Worm (Caenorhabditis elegans): ENCODE measurements around the gene fbxa-105.

The fbxa-105 gene

DNA sequence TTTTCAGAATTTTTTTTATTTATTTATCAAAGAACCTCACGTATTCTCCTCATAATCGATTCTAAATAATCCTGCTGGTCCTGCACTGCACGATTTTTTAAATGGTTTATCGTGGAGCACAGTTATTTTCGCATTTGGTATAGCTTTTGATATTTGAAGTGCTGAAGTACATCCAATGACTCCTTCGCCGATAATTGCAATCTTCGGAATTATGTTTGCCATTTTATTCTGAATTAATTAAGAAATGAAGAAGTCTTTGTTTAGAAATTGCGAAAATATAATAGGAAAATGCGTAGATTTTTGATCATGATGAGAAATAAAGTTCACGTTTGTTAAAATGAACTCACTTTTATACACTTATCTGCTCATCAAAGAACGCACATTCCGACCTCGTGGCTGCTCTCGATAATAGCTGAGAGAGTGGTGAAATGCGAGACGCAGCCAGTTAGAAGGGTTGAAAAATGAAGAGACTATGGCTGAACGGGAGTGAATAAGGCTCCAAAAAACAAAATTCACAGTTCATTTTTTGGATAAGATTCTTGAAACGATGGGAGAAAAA lies 43.1 kb upstream of the fbxa-105 start (continued):
- TF ChIP-seq lin-54 (GFP tag; optimal IDR thresholded peaks at IDR 0.05) (peak; percentile 9), bed-2 (GFP tag; IDR thresholded peaks at IDR 0.05) (no peak), lin-35 (GFP tag; optimal IDR thresholded peaks at IDR 0.05) (no peak), tbx-9 (tag; optimal IDR thresholded peaks at IDR 0.05; ENCODE audit: borderline replicate concordance) (no peak), tlf-1 (GFP tag; optimal IDR thresholded peaks at IDR 0.05) (peak; percentile 13), ceh-79 (tag; optimal IDR thresholded peaks at IDR 0.05) (no peak), ama-1 (optimal IDR thresholded peaks at IDR 0.05) (peak; percentile 67), ama-1 (GFP tag; optimal IDR thresholded peaks at IDR 0.05) (no peak), akir-1 (GFP tag; optimal IDR thresholded peaks at IDR 0.05) (no peak), attf-3 (GFP tag; conservative IDR thresholded peaks at IDR 0.05) (no peak), xnd-1 (tag; optimal IDR thresholded peaks at IDR 0.05) (no peak), rpc-1 (optimal IDR thresholded peaks at IDR 0.05) (no peak), rpc-1 (tag; optimal IDR thresholded peaks at IDR 0.05) (no peak), sptf-2 (GFP tag; optimal IDR thresholded peaks at IDR 0.05) (no peak), hlh-12 (tag; optimal IDR thresholded peaks at IDR 0.05) (no peak), ztf-3 (GFP tag; optimal IDR thresholded peaks at IDR 0.05) (no peak), him-1 (tag; optimal IDR thresholded peaks at IDR 0.05) (no peak), ceh-58 (GFP tag; IDR thresholded peaks at IDR 0.05) (no peak), F57C9.4 (tag; optimal IDR thresholded peaks at IDR 0.05) (no peak), B0336.3 (GFP tag; IDR thresholded peaks at IDR 0.05) (no peak), sdz-38 (tag; optimal IDR thresholded peaks at IDR 0.05) (no peak), nfya-2 (GFP tag; IDR thresholded peaks at IDR 0.05) (no peak), Y67H2A.10 (GFP tag; conservative IDR thresholded peaks at IDR 0.05) (no peak), madf-10 (tag; optimal IDR thresholded peaks at IDR 0.05) (peak; percentile 24), attf-6 (GFP tag; IDR thresholded peaks at IDR 0.05) (no peak), F49E8.2 (tag; optimal IDR thresholded peaks at IDR 0.05; ENCODE audit: insufficient read depth) (no peak), hmg-1.2 (GFP tag; IDR thresholded peaks at IDR 0.05) (peak; percentile 32; the same call in 1 of the 2 replicates), tbp1 (GFP tag; optimal IDR thresholded peaks at IDR 0.05) (peak; percentile 46), rcor-1 (GFP tag; IDR thresholded peaks at IDR 0.05) (no peak), pbrm-1 (GFP tag; IDR thresholded peaks at IDR 0.05) (no peak), ceh-27 (GFP tag; optimal IDR thresholded peaks at IDR 0.05) (peak; percentile 52), pha-4 (tag; optimal IDR thresholded peaks at IDR 0.05) (peak; percentile 76), B0261.1 (tag; optimal IDR thresholded peaks at IDR 0.05) (no peak), Y53G8AR.9 (GFP tag; conservative IDR thresholded peaks at IDR 0.05) (peak; percentile 36; the same call in 1 of the 2 replicates), nhr-90 (tag; optimal IDR thresholded peaks at IDR 0.05) (no peak), T07F8.4 (tag; optimal IDR thresholded peaks at IDR 0.05) (no peak), dox-1 (GFP tag; IDR thresholded peaks at IDR 0.05) (no peak), aptf-3 (GFP tag; IDR thresholded peaks at IDR 0.05) (no peak), Y79H2A.3 (GFP tag; conservative IDR thresholded peaks at IDR 0.05) (no peak), unc-62 (GFP tag; optimal IDR thresholded peaks at IDR 0.05) (no peak), efl-1 (GFP tag; optimal IDR thresholded peaks at IDR 0.05) (no peak), egl-44 (GFP tag; IDR thresholded peaks at IDR 0.05) (no peak), ets-4 (GFP tag; optimal IDR thresholded peaks at IDR 0.05) (no peak), snpc-1.3 (tag; optimal IDR thresholded peaks at IDR 0.05; ENCODE audit: insufficient read depth) (no peak), nhr-120 (GFP tag; IDR thresholded peaks at IDR 0.05) (no peak), aptf-2 (GFP tag; conservative IDR thresholded peaks at IDR 0.05) (no peak), madf-3 (GFP tag; IDR thresholded peaks at IDR 0.05) (no peak), cebp-2 (GFP tag; IDR thresholded peaks at IDR 0.05) (no peak), F39B2.1 (GFP tag; IDR thresholded peaks at IDR 0.05) (no peak), mel-28 (tag; optimal IDR thresholded peaks at IDR 0.05; ENCODE audit: borderline replicate concordance) (no peak)

Data from whole organism, young adult.